Fruit fly (Drosophila melanogaster): ENCODE data around the gene CG33783.

Gene CG33783

DNA sequence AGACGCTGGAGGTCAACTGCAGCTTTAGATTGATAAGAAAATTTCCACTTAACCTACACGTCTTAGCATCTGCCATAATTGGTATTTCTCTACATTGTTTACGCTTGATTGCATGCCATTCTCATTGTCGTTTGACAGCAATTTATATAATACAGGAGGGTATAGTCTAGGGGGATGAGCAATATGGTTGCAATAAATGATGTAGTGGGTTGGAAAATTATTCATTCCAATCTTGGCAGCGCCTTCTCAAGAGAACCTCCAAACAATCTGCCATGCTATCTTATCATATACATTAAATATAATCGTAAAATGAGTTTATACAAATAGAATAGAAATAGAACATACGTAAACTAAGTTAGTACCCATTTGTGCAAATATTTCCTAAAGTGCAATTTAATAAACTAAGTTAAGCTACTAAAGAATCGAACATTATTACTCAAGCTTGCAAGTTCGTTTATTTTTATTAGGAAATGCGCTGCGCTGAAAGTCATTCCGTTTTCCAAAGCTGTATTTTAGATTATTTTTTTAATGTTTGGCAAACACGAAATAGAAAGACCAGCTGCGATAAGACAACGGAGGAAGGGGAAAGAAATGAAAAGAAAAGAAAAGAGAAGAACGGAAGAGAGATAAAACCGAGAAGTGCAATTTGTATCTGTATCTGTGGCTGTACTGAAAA lies 12.0 kb downstream of the CG33783 start:
- TF ChIP-seq CG14711 (tag; optimal IDR thresholded peaks at IDR 0.05) (peak; percentile 0), CG1620 (GFP tag; optimal IDR thresholded peaks at IDR 0.05) (no peak), kay (GFP tag; ENCODE audit: borderline replicate concordance) (peak; percentile 97)

DNA sequence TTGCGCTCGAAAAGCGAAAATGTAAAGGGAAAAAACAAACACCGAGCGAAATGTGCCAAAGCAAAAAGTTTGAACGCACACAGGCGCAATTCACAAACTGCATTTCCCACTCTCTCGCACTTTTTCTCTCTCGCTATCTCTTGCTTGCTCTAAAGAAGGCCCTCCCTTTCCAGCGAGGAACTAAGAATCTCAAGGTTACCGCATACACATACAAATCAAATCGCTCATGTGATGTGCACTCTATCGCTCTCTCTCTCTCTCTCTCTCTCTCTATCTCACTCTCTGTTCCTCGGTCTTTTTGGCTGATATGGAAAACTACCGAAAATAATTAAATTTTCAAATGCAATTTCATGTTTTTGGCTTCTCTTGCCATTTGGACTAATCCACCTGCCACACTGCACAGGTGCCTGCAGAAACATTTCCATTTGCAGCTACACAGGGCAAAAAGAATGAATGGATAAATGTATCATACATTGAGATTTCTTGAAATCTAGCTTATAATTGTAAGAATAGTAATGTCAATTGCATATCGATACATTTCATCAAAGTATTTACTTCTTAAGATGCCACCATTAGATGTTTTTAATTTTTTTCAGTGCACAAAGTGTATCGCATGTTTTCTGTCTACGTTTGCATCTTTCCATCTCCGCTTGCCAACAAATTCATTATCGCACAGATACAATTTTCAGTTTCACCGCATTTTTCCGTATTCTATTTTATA lies 12.9 kb downstream of the CG33783 start:
- TF ChIP-seq Mnt (GFP tag; optimal IDR thresholded peaks at IDR 0.05): peak; percentile 75
- peak; percentile 98 for TF ChIP-seq CG7045 (GFP tag; optimal IDR thresholded peaks at IDR 0.05)
- TF ChIP-seq ovo (GFP tag; optimal IDR thresholded peaks at IDR 0.05): peak; percentile 73
- peak; percentile 97 for TF ChIP-seq CG11617 (GFP tag; optimal IDR thresholded peaks at IDR 0.05)
- peak; percentile 83 for TF ChIP-seq pad (GFP tag; optimal IDR thresholded peaks at IDR 0.05)
- peak; percentile 93 for TF ChIP-seq Crg-1 (GFP tag; optimal IDR thresholded peaks at IDR 0.05)
- TF ChIP-seq CG14711 (tag; optimal IDR thresholded peaks at IDR 0.05): peak; percentile 94
- peak; percentile 93 for TF ChIP-seq Hr96 (GFP tag; optimal IDR thresholded peaks at IDR 0.05)
- TF ChIP-seq CG7101 (tag; optimal IDR thresholded peaks at IDR 0.05): peak; percentile 97
- TF ChIP-seq CG5204 (GFP tag; optimal IDR thresholded peaks at IDR 0.05): peak; percentile 98
- TF ChIP-seq cnc (optimal IDR thresholded peaks at IDR 0.05): peak in 1 of 2 experiments; percentile 64
- TF ChIP-seq CG33017 (tag; optimal IDR thresholded peaks at IDR 0.05): peak; percentile 98
- TF ChIP-seq kay (GFP tag; ENCODE audit: borderline replicate concordance): no peak
- peak; percentile 99 for TF ChIP-seq CG12768 (GFP tag; optimal IDR thresholded peaks at IDR 0.05)
- peak; percentile 93 for TF ChIP-seq tj (GFP tag; optimal IDR thresholded peaks at IDR 0.05)
- peak; percentile 97 for TF ChIP-seq Clk (GFP tag; optimal IDR thresholded peaks at IDR 0.05)
- TF ChIP-seq bab1 (GFP tag; optimal IDR thresholded peaks at IDR 0.05): peak; percentile 11
- TF ChIP-seq toe (GFP tag; optimal IDR thresholded peaks at IDR 0.05): peak; percentile 97
- peak; percentile 85 for TF ChIP-seq CG1620 (GFP tag; optimal IDR thresholded peaks at IDR 0.05)
- peak; percentile 76 for TF ChIP-seq cic (GFP tag; optimal IDR thresholded peaks at IDR 0.05)

dm6 chr3R:10080699-10081098 lies 14.1 kb downstream of the CG33783 start:
- TF ChIP-seq Hr96 (GFP tag; optimal IDR thresholded peaks at IDR 0.05): no peak
- TF ChIP-seq tj (GFP tag; optimal IDR thresholded peaks at IDR 0.05): peak; percentile 68
- no peak for TF ChIP-seq cnc (optimal IDR thresholded peaks at IDR 0.05)
- TF ChIP-seq pad (GFP tag; optimal IDR thresholded peaks at IDR 0.05): peak; percentile 83
- TF ChIP-seq CG11617 (GFP tag; optimal IDR thresholded peaks at IDR 0.05): no peak
- TF ChIP-seq CG33017 (tag; optimal IDR thresholded peaks at IDR 0.05): no peak
- TF ChIP-seq bab1 (GFP tag; optimal IDR thresholded peaks at IDR 0.05): no peak
- no peak for TF ChIP-seq CG7045 (GFP tag; optimal IDR thresholded peaks at IDR 0.05)
- no peak for TF ChIP-seq kay (GFP tag; ENCODE audit: borderline replicate concordance)
- TF ChIP-seq ovo (GFP tag; optimal IDR thresholded peaks at IDR 0.05): no peak
- TF ChIP-seq Crg-1 (GFP tag; optimal IDR thresholded peaks at IDR 0.05): peak; percentile 26
- no peak for TF ChIP-seq CG1620 (GFP tag; optimal IDR thresholded peaks at IDR 0.05)
- TF ChIP-seq CG12768 (GFP tag; optimal IDR thresholded peaks at IDR 0.05): peak; percentile 12
- no peak for TF ChIP-seq CG5204 (GFP tag; optimal IDR thresholded peaks at IDR 0.05)
- TF ChIP-seq CG7101 (tag; optimal IDR thresholded peaks at IDR 0.05): no peak
- TF ChIP-seq Clk (GFP tag; optimal IDR thresholded peaks at IDR 0.05): no peak
- peak; percentile 76 for TF ChIP-seq cic (GFP tag; optimal IDR thresholded peaks at IDR 0.05)

DNA sequence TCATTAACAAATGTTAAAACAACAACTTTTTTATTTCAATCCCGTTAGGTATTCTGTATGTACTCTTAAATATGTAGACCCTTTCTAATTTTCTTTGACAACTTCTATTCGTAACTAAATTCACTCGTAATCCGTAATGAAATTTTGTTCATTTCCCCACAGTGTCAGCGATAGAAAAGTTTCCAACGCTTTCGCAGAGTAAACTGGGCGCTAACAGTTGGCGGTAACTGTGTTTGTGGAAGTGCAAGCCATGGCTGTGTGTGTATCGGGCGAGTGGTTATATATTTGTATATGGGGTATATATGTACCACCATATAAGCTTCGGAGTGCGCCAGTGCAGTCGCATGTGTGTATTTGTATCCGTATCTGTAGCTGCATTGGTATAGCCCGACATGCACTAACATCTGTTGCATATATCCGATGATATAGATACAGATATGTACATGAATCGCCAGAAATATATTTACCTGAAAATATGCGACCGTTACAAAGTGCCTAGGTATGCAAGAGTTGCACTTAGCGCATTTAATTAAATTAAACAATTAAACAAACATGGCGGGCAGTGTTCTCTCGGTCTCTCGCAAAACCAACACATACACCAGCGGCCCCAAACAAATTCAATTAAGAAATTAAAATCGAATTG lies 15.0 kb downstream of the CG33783 start:
- TF ChIP-seq pad (GFP tag; optimal IDR thresholded peaks at IDR 0.05) (no peak), toe (GFP tag; optimal IDR thresholded peaks at IDR 0.05) (peak; percentile 59), CG33017 (tag; optimal IDR thresholded peaks at IDR 0.05) (peak; percentile 31), cic (GFP tag; optimal IDR thresholded peaks at IDR 0.05) (peak; percentile 59), CG7045 (GFP tag; optimal IDR thresholded peaks at IDR 0.05) (peak; percentile 38), CG5204 (GFP tag; optimal IDR thresholded peaks at IDR 0.05) (peak; percentile 81), Clk (GFP tag; optimal IDR thresholded peaks at IDR 0.05) (peak; percentile 76), Crg-1 (GFP tag; optimal IDR thresholded peaks at IDR 0.05) (no peak), cnc (optimal IDR thresholded peaks at IDR 0.05) (no peak), tj (GFP tag; optimal IDR thresholded peaks at IDR 0.05) (peak; percentile 3), CG7101 (tag; optimal IDR thresholded peaks at IDR 0.05) (peak; percentile 68), CG11617 (GFP tag; optimal IDR thresholded peaks at IDR 0.05) (peak; percentile 47), CG1620 (GFP tag; optimal IDR thresholded peaks at IDR 0.05) (peak; percentile 15), ovo (GFP tag; optimal IDR thresholded peaks at IDR 0.05) (peak; percentile 57), kay (GFP tag; ENCODE audit: borderline replicate concordance) (no peak), CG14711 (tag; optimal IDR thresholded peaks at IDR 0.05) (peak; percentile 53), bab1 (GFP tag; optimal IDR thresholded peaks at IDR 0.05) (no peak), Hr96 (GFP tag; optimal IDR thresholded peaks at IDR 0.05) (peak; percentile 82), CG12768 (GFP tag; optimal IDR thresholded peaks at IDR 0.05) (peak; percentile 68), Mnt (GFP tag; optimal IDR thresholded peaks at IDR 0.05) (peak; percentile 13)

DNA sequence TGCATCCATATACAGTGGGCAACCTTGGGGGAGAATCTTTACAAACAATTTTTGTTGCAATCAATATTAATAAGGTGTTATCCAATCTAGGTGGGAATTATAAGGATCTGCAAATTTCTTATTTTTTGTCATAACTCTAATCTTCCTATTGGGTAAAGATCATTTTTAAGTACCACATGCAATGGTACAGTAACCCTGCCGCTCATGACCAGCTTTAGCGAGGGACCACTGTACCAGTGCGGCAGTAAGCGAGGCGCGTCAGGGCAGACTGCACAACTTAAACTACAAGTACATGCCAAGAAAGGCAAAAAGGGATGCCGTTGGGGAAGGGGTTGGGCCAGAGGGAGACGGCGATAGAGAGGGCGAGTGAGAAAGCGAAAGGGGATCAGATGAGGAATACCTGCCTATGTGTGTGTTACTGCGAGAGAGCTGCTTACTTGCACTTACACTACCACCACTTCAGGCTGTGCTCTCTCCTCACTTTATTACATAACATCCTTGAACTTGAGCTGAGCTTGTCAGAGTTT lies 16.0 kb downstream of the CG33783 start:
- TF ChIP-seq Hr96 (GFP tag; optimal IDR thresholded peaks at IDR 0.05) (peak; percentile 98), CG12768 (GFP tag; optimal IDR thresholded peaks at IDR 0.05) (peak; percentile 99), kay (GFP tag; ENCODE audit: borderline replicate concordance) (no peak), CG11617 (GFP tag; optimal IDR thresholded peaks at IDR 0.05) (peak; percentile 96), CG5204 (GFP tag; optimal IDR thresholded peaks at IDR 0.05) (peak; percentile 98), bab1 (GFP tag; optimal IDR thresholded peaks at IDR 0.05) (peak; percentile 76), CG1620 (GFP tag; optimal IDR thresholded peaks at IDR 0.05) (peak; percentile 90), Mnt (GFP tag; optimal IDR thresholded peaks at IDR 0.05) (peak; percentile 85), CG7101 (tag; optimal IDR thresholded peaks at IDR 0.05) (peak; percentile 97), cic (GFP tag; optimal IDR thresholded peaks at IDR 0.05) (peak; percentile 84), Crg-1 (GFP tag; optimal IDR thresholded peaks at IDR 0.05) (peak; percentile 95), CG7045 (GFP tag; optimal IDR thresholded peaks at IDR 0.05) (peak; percentile 98), tj (GFP tag; optimal IDR thresholded peaks at IDR 0.05) (peak; percentile 75), pad (GFP tag; optimal IDR thresholded peaks at IDR 0.05) (peak; percentile 89), CG14711 (tag; optimal IDR thresholded peaks at IDR 0.05) (peak; percentile 91), CG33017 (tag; optimal IDR thresholded peaks at IDR 0.05) (peak; percentile 98), toe (GFP tag; optimal IDR thresholded peaks at IDR 0.05) (peak; percentile 99), Clk (GFP tag; optimal IDR thresholded peaks at IDR 0.05) (peak; percentile 98), ovo (GFP tag; optimal IDR thresholded peaks at IDR 0.05) (peak; percentile 86), cnc (optimal IDR thresholded peaks at IDR 0.05) (peak in 1 of 2 experiments; percentile 9)
